Fruit fly (Drosophila melanogaster): ENCODE measurements around the gene rdgB.

Gene rdgB

DNA sequence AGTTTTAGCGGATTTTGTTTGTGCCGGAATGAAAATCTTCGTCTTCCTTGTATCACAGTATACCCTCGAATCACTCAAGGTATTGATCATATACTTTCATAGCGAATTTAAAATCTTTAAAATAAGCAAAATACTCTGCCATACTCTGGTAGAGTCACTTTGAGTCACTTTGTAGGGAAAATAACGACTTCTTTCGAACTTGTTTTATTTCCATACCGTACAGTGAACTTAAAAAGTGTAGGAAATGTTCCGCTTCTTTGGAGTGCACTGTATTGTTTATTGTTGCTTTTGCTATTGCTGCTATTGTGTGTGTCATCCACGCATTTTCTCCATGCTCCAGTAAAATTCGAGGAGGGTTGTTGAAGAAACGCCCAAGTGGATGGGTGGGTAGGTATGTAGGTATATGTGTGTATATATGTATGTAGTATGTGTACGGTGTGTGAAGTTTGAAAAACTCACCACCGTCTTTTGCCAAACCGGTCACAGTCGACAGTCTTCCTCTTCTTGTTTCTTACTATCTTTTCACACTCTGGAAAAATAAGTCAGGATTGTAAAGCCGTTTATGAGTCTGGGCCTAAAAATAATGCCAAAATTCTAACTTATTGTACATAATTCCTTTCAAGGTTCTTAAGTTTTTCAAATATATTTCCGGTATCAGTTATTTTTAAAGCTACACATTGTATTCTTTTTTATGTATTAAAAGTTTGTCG, 26.6 kb downstream of the rdgB start (continued):
- TF ChIP-seq E2f1 (GFP tag; IDR thresholded peaks at IDR 0.05) = 0 out of 2 replicates have a peak, but pooled peaks have one; percentile 19
- no peak for TF ChIP-seq H15 (GFP tag; IDR thresholded peaks at IDR 0.05)
- no peak for TF ChIP-seq Dek (tag; optimal IDR thresholded peaks at IDR 0.05)
- no peak for TF ChIP-seq gfzf (GFP tag; optimal IDR thresholded peaks at IDR 0.05)
- TF ChIP-seq CG1024 (GFP tag; IDR thresholded peaks at IDR 0.05) = no peak
- TF ChIP-seq HHEX (GFP tag; optimal IDR thresholded peaks at IDR 0.05) = peak; percentile 50
- peak; percentile 18 for TF ChIP-seq CG14710 (tag; optimal IDR thresholded peaks at IDR 0.05)
- TF ChIP-seq CG17912 (GFP tag; optimal IDR thresholded peaks at IDR 0.05) = no peak
- peak; percentile 17 for TF ChIP-seq CG3995 (GFP tag; optimal IDR thresholded peaks at IDR 0.05)
- TF ChIP-seq slou (GFP tag; optimal IDR thresholded peaks at IDR 0.05) = no peak
- no peak for TF ChIP-seq Poxn (GFP tag; IDR thresholded peaks at IDR 0.05)
- TF ChIP-seq CG42726 (GFP tag; IDR thresholded peaks at IDR 0.05; ENCODE audit: partially characterized antibody) = no peak
- peak; percentile 31; the same call in 1 of the 3 replicates for TF ChIP-seq CG11695 (GFP tag; IDR thresholded peaks at IDR 0.05)
- no peak for TF ChIP-seq chif (GFP tag; optimal IDR thresholded peaks at IDR 0.05)
- TF ChIP-seq sug (tag; optimal IDR thresholded peaks at IDR 0.05) = peak; percentile 20
- peak; percentile 97 for TF ChIP-seq grau (tag; optimal IDR thresholded peaks at IDR 0.05)
- no peak for TF ChIP-seq CG1832 (GFP tag; optimal IDR thresholded peaks at IDR 0.05)
- TF ChIP-seq Opbp (GFP tag; IDR thresholded peaks at IDR 0.05; ENCODE audit: partially characterized antibody) = no peak
- TF ChIP-seq z (GFP tag; IDR thresholded peaks at IDR 0.05) = no peak
- peak; percentile 2 for TF ChIP-seq crc (GFP tag; optimal IDR thresholded peaks at IDR 0.05)
- TF ChIP-seq CG12219 (GFP tag; optimal IDR thresholded peaks at IDR 0.05) = peak; percentile 38
- peak; percentile 28 for TF ChIP-seq Ssrp (tag; optimal IDR thresholded peaks at IDR 0.05)
- no peak for TF ChIP-seq nom (GFP tag; optimal IDR thresholded peaks at IDR 0.05)
- no peak for TF ChIP-seq CG13287 (GFP tag; IDR thresholded peaks at IDR 0.05; ENCODE audit: partially characterized antibody)
- TF ChIP-seq pum (GFP tag; optimal IDR thresholded peaks at IDR 0.05) = peak; percentile 24
- peak; percentile 49 for TF ChIP-seq CG8924 (tag; optimal IDR thresholded peaks at IDR 0.05)
- TF ChIP-seq salm (tag; optimal IDR thresholded peaks at IDR 0.05) = no peak
- no peak for TF ChIP-seq maf-S (GFP tag; optimal IDR thresholded peaks at IDR 0.05)
- TF ChIP-seq CG1647 (GFP tag; optimal IDR thresholded peaks at IDR 0.05) = peak; percentile 22
- peak; percentile 13; the same call in 1 of the 3 replicates for TF ChIP-seq Aef1 (GFP tag; IDR thresholded peaks at IDR 0.05)
- no peak for TF ChIP-seq MTF-1 (GFP tag; optimal IDR thresholded peaks at IDR 0.05; ENCODE audit: borderline replicate concordance)
- TF ChIP-seq crol (GFP tag; IDR thresholded peaks at IDR 0.05) = no peak
- TF ChIP-seq sens (GFP tag) = peak; percentile 88
- no peak for TF ChIP-seq CG3065 (GFP tag; optimal IDR thresholded peaks at IDR 0.05)
- no peak for TF ChIP-seq CG3407 (GFP tag; optimal IDR thresholded peaks at IDR 0.05)
- peak; percentile 43 for TF ChIP-seq scrt (GFP tag; optimal IDR thresholded peaks at IDR 0.05)
- no peak for TF ChIP-seq CG4282 (GFP tag; optimal IDR thresholded peaks at IDR 0.05)
- TF ChIP-seq zf30C (GFP tag; optimal IDR thresholded peaks at IDR 0.05) = no peak
- TF ChIP-seq tap (tag; optimal IDR thresholded peaks at IDR 0.05) = peak; percentile 2
- no peak for TF ChIP-seq so (GFP tag; IDR thresholded peaks at IDR 0.05)
- no peak for TF ChIP-seq sens-2 (GFP tag; IDR thresholded peaks at IDR 0.05)
- peak; percentile 40 for TF ChIP-seq unpg (GFP tag; optimal IDR thresholded peaks at IDR 0.05)
- TF ChIP-seq CG11504 (tag; optimal IDR thresholded peaks at IDR 0.05) = peak; percentile 59
- peak; percentile 15 for TF ChIP-seq az2 (GFP tag; optimal IDR thresholded peaks at IDR 0.05)
- TF ChIP-seq pho (GFP tag; optimal IDR thresholded peaks at IDR 0.05) = no peak
- TF ChIP-seq Blimp-1 (GFP tag; optimal IDR thresholded peaks at IDR 0.05) = peak; percentile 40
- no peak for TF ChIP-seq fu2 (GFP tag; optimal IDR thresholded peaks at IDR 0.05)
- peak; percentile 6 for TF ChIP-seq CG11398 (GFP tag; optimal IDR thresholded peaks at IDR 0.05)
- TF ChIP-seq CG11723 (GFP tag; optimal IDR thresholded peaks at IDR 0.05) = peak; percentile 7
- no peak for TF ChIP-seq schlank (tag; optimal IDR thresholded peaks at IDR 0.05)
